Fruit fly (Drosophila melanogaster) whole organism, embryonic: Measurements from ENCODE around the gene Tis11.
A peak's percentile ranks its signal among the peaks of the same experiment; 100 is the strongest.

Experiments
- Antp ChIP-seq: fragments of 200-800 bp; sonication (Bioruptor generic); optimal IDR thresholded peaks from 3 replicates; lab custom pipeline; 2016; ENCODE audit warnings: missing biosample characterization, missing genetic modification characterization
- Atf-2 ChIP-seq: fragments of 200-800 bp; sonication (Bioruptor generic); optimal IDR thresholded peaks from 2 replicates; lab custom pipeline; 2016; ENCODE audit warnings: missing biosample characterization, missing genetic modification characterization
- CG10267 ChIP-seq: fragments of 200-800 bp; sonication (Bioruptor generic); optimal IDR thresholded peaks from 2 replicates; lab custom pipeline; 2018; ENCODE audit warnings: missing biosample characterization, mild to moderate bottlenecking, missing genetic modification characterization, moderate library complexity
- CG10462 ChIP-seq: fragments of 200-800 bp; sonication (Bioruptor generic); optimal IDR thresholded peaks from 2 replicates; lab custom pipeline; 2016; ENCODE audit warnings: missing biosample characterization, missing genetic modification characterization
- CG12104 ChIP-seq: fragments of 200-800 bp; sonication (Bioruptor generic); optimal IDR thresholded peaks from 3 replicates; lab custom pipeline; 2016; ENCODE audit warnings: missing biosample characterization, missing genetic modification characterization
- CG13775 ChIP-seq: fragments of 200-800 bp; sonication (Bioruptor generic); optimal IDR thresholded peaks from 3 replicates; lab custom pipeline; 2017; ENCODE audit warnings: missing biosample characterization, mild to moderate bottlenecking, missing genetic modification characterization
- CG13894 ChIP-seq: fragments of 200-800 bp; sonication (Bioruptor generic); optimal IDR thresholded peaks from 3 replicates; lab custom pipeline; 2018; ENCODE audit warnings: missing biosample characterization, mild to moderate bottlenecking, missing genetic modification characterization, moderate library complexity
- CG15269 ChIP-seq: fragments of 200-800 bp; sonication (Bioruptor generic); optimal IDR thresholded peaks from 2 replicates; lab custom pipeline; 2018; ENCODE audit warnings: missing biosample characterization, mild to moderate bottlenecking, missing genetic modification characterization, moderate library complexity
- CG1529 ChIP-seq: fragments of 200-800 bp; sonication (Bioruptor generic); optimal IDR thresholded peaks from 3 replicates; lab custom pipeline; 2018; ENCODE audit warnings: missing biosample characterization, missing genetic modification characterization
- CG16779 ChIP-seq: fragments of 200-800 bp; sonication (Bioruptor generic); IDR thresholded peaks from 2 replicates; pipeline ENCODE4 v1.3.6; 2022; ENCODE audit warnings: missing biosample characterization, missing genetic modification characterization
- CG17568 ChIP-seq: fragments of 200-800 bp; sonication (Bioruptor generic); optimal IDR thresholded peaks from 2 replicates; lab custom pipeline; 2018; ENCODE audit warnings: missing biosample characterization, mild to moderate bottlenecking, missing genetic modification characterization, moderate library complexity
- CG2202 ChIP-seq: fragments of 200-800 bp; sonication (Bioruptor generic); optimal IDR thresholded peaks from 2 replicates; lab custom pipeline; 2018; ENCODE audit warnings: missing biosample characterization, mild to moderate bottlenecking, missing genetic modification characterization
- CG2678 ChIP-seq: fragments of 200-800 bp; sonication (Bioruptor generic); optimal IDR thresholded peaks from 3 replicates; lab custom pipeline; 2019; ENCODE audit warnings: missing biosample characterization, mild to moderate bottlenecking, missing genetic modification characterization, moderate library complexity
- CG2889 ChIP-seq: fragments of 200-800 bp; sonication (Bioruptor generic); IDR thresholded peaks from 3 replicates; pipeline ENCODE4 v1.3.6; 2022; ENCODE audit warnings: missing biosample characterization, missing genetic modification characterization
- CG30431 ChIP-seq: fragments of 200-800 bp; sonication (Bioruptor generic); optimal IDR thresholded peaks from 2 replicates; lab custom pipeline; 2017; ENCODE audit warnings: missing biosample characterization, missing genetic modification characterization
- CG31224 ChIP-seq: fragments of 200-800 bp; sonication (Bioruptor generic); IDR thresholded peaks from 2 replicates; pipeline ENCODE4 v1.3.6; 2022; ENCODE audit warnings: missing biosample characterization, missing genetic modification characterization
- CG33557 ChIP-seq: fragments of 200-800 bp; sonication (Bioruptor generic); optimal IDR thresholded peaks from 2 replicates; lab custom pipeline; 2019; ENCODE audit warnings: missing biosample characterization, mild to moderate bottlenecking, missing genetic modification characterization, moderate library complexity
- CG34422 ChIP-seq: fragments of 200-800 bp; sonication (Bioruptor generic); IDR thresholded peaks from 3 replicates; pipeline ENCODE4 v1.3.6; 2022; ENCODE audit warnings: missing biosample characterization, missing genetic modification characterization
- CG3838 ChIP-seq: fragments of 200-800 bp; sonication (Bioruptor generic); optimal IDR thresholded peaks from 3 replicates; lab custom pipeline; 2016; ENCODE audit warnings: missing biosample characterization, missing genetic modification characterization
- CG6689 ChIP-seq: fragments of 200-800 bp; sonication (Bioruptor generic); IDR thresholded peaks from 2 replicates; pipeline ENCODE4 v1.3.6; 2022; ENCODE audit warnings: missing biosample characterization, missing genetic modification characterization
- CG8765 ChIP-seq: fragments of 200-800 bp; sonication (Bioruptor generic); IDR thresholded peaks from 2 replicates; pipeline ENCODE4 v1.3.6; 2022; ENCODE audit warnings: missing biosample characterization, missing genetic modification characterization
- CHES-1-like ChIP-seq: fragments of 200-800 bp; sonication (Bioruptor generic); optimal IDR thresholded peaks from 2 replicates; lab custom pipeline; 2016; ENCODE audit warnings: missing biosample characterization, missing genetic modification characterization
- D19B ChIP-seq: fragments of 200-800 bp; sonication (Bioruptor generic); optimal IDR thresholded peaks from 2 replicates; lab custom pipeline; 2017; ENCODE audit warnings: missing biosample characterization, mild to moderate bottlenecking, missing genetic modification characterization
- GATAe ChIP-seq: fragments of 200-800 bp; sonication (Bioruptor generic); conservative IDR thresholded peaks from 2 replicates; pipeline ENCODE4 v1.3.6; 2022; ENCODE audit warnings: missing biosample characterization, missing genetic modification characterization
- Hmr ChIP-seq: fragments of 200-800 bp; sonication (Bioruptor generic); optimal IDR thresholded peaks from 3 replicates; lab custom pipeline; 2017; ENCODE audit warnings: mild to moderate bottlenecking, missing biosample characterization, missing genetic modification reagents, missing genetic modification characterization
- Lpt ChIP-seq: fragments of >200 bp; optimal IDR thresholded peaks from 2 replicates; lab custom pipeline; 2018; ENCODE audit warnings: missing biosample characterization, missing genetic modification characterization
- NC2α ChIP-seq: fragments of 200-800 bp; sonication (Bioruptor generic); optimal IDR thresholded peaks from 2 replicates; lab custom pipeline; 2016; ENCODE audit warnings: missing biosample characterization, missing genetic modification characterization
- NfI ChIP-seq: fragments of 200-800 bp; sonication (Bioruptor generic); optimal IDR thresholded peaks from 3 replicates; lab custom pipeline; 2018; ENCODE audit warnings: missing biosample characterization, mild to moderate bottlenecking, missing genetic modification characterization, moderate library complexity
- Sin3A ChIP-seq: fragments of >200 bp; optimal IDR thresholded peaks from 2 replicates; lab custom pipeline; 2018
- Sox100B ChIP-seq: fragments of 200-800 bp; sonication (Bioruptor generic); optimal IDR thresholded peaks from 3 replicates; lab custom pipeline; 2018; ENCODE audit warnings: missing biosample characterization, mild to moderate bottlenecking, missing genetic modification characterization
- Usf ChIP-seq: fragments of 200-800 bp; sonication (Bioruptor generic); optimal IDR thresholded peaks from 2 replicates; lab custom pipeline; 2017; ENCODE audit warnings: missing genotype, missing biosample characterization, missing genetic modification characterization
- YL-1 ChIP-seq: fragments of 200-800 bp; sonication (Bioruptor generic); optimal IDR thresholded peaks from 3 replicates; lab custom pipeline; 2017; ENCODE audit warnings: missing biosample characterization, mild to moderate bottlenecking, missing genetic modification characterization
- ac ChIP-seq: fragments of 200-800 bp; sonication (Bioruptor generic); optimal IDR thresholded peaks from 3 replicates; lab custom pipeline; 2017; ENCODE audit warnings: missing biosample characterization, mild to moderate bottlenecking, missing genetic modification characterization
- az2 ChIP-seq: fragments of 200-800 bp; sonication (Bioruptor generic); optimal IDR thresholded peaks from 3 replicates; lab custom pipeline; 2016; ENCODE audit warnings: missing biosample characterization, missing genetic modification characterization
- br ChIP-seq: fragments of >200 bp; optimal IDR thresholded peaks from 2 replicates; lab custom pipeline; 2017
- cad ChIP-seq: fragments of >200 bp; optimal IDR thresholded peaks from 2 replicates; lab custom pipeline; 2017; ENCODE audit warnings: missing biosample characterization, missing genetic modification characterization
- cg ChIP-seq: fragments of 200-800 bp; sonication (Bioruptor generic); optimal IDR thresholded peaks from 3 replicates; lab custom pipeline; 2019; ENCODE audit warnings: missing biosample characterization, mild to moderate bottlenecking, missing genetic modification characterization, moderate library complexity
- croc ChIP-seq: fragments of 200-800 bp; sonication (Bioruptor generic); conservative IDR thresholded peaks from 3 replicates; pipeline ENCODE4 v1.3.6; 2022; ENCODE audit warnings: missing biosample characterization, missing genetic modification characterization
- dmrt99B ChIP-seq: fragments of 200-800 bp; sonication (Bioruptor generic); optimal IDR thresholded peaks from 2 replicates; lab custom pipeline; 2018; ENCODE audit warnings: missing biosample characterization, mild to moderate bottlenecking, missing genetic modification characterization, moderate library complexity
- dpn ChIP-seq, 2 experiments: fragments of 200-800 bp; sonication (Bioruptor generic); optimal IDR thresholded peaks; 3 replicates each; lab custom pipeline; 2016; ENCODE audit warnings: missing biosample characterization in 2 of 2, missing genetic modification characterization in 2 of 2
- ftz-f1 ChIP-seq: fragments of 200-800 bp; sonication (Bioruptor generic); optimal IDR thresholded peaks from 2 replicates; lab custom pipeline; 2016; ENCODE audit warnings: missing biosample characterization, missing genetic modification characterization
- gfzf ChIP-seq: fragments of 200-800 bp; sonication (Bioruptor generic); optimal IDR thresholded peaks from 2 replicates; lab custom pipeline; 2016; ENCODE audit warnings: missing biosample characterization, mild to moderate bottlenecking, missing genetic modification characterization, moderate library complexity
- hth ChIP-seq: fragments of >200 bp; optimal IDR thresholded peaks from 2 replicates; lab custom pipeline; 2017; ENCODE audit warnings: inconsistent platforms
- kni ChIP-seq: fragments of 200-800 bp; sonication (Bioruptor generic); optimal IDR thresholded peaks from 3 replicates; lab custom pipeline; 2017; ENCODE audit warnings: mild to moderate bottlenecking, missing biosample characterization, missing genetic modification reagents, missing genetic modification characterization
- lab ChIP-seq: fragments of 200-800 bp; sonication (Bioruptor generic); optimal IDR thresholded peaks from 3 replicates; lab custom pipeline; 2017; ENCODE audit warnings: missing biosample characterization, missing genetic modification characterization, mild to moderate bottlenecking, moderate library complexity, missing genetic modification reagents
- mld ChIP-seq: fragments of 200-800 bp; sonication (Bioruptor generic); IDR thresholded peaks from 3 replicates; pipeline ENCODE4 v1.3.6; 2022; ENCODE audit warnings: missing biosample characterization, missing genetic modification characterization; ENCODE audit not compliant: partially characterized antibody
- nmo ChIP-seq: fragments of 200-800 bp; sonication (Bioruptor generic); optimal IDR thresholded peaks from 2 replicates; lab custom pipeline; 2018; ENCODE audit warnings: missing biosample characterization, mild to moderate bottlenecking, missing genetic modification characterization, moderate library complexity
- prd ChIP-seq, 3 experiments: fragments of >200 bp in 2 of 3; fragments of 200-800 bp in 1 of 3; sonication (Bioruptor generic) in 1 of 3; optimal IDR thresholded peaks in 2 of 3; IDR thresholded peaks in 1 of 3; 2 replicates in 2 of 3; 3 replicates in 1 of 3; pipeline versions ENCODE4 v1.3.6 to Lab custom; 2017 to 2022; ENCODE audit warnings: missing biosample characterization in 1 of 3, missing genetic modification characterization in 1 of 3
- rib ChIP-seq: fragments of 200-800 bp; sonication (Bioruptor generic); IDR thresholded peaks from 2 replicates; pipeline ENCODE4 v1.3.6; 2022; ENCODE audit warnings: missing biosample characterization, missing genetic modification characterization
- sens ChIP-seq: fragments of 200-800 bp; sonication (Bioruptor generic); peaks from one replicate; lab custom pipeline; 2016; ENCODE audit warnings: missing biosample characterization, missing genetic modification characterization
- tio ChIP-seq: fragments of 200-800 bp; sonication (Bioruptor generic); optimal IDR thresholded peaks from 2 replicates; lab custom pipeline; 2017; ENCODE audit warnings: missing biosample characterization, missing genetic modification characterization, inconsistent platforms
- trh ChIP-seq: fragments of 200-800 bp; sonication (Bioruptor generic); optimal IDR thresholded peaks from 2 replicates; lab custom pipeline; 2016; ENCODE audit warnings: missing biosample characterization, missing genetic modification characterization

The Tis11 gene

DNA sequence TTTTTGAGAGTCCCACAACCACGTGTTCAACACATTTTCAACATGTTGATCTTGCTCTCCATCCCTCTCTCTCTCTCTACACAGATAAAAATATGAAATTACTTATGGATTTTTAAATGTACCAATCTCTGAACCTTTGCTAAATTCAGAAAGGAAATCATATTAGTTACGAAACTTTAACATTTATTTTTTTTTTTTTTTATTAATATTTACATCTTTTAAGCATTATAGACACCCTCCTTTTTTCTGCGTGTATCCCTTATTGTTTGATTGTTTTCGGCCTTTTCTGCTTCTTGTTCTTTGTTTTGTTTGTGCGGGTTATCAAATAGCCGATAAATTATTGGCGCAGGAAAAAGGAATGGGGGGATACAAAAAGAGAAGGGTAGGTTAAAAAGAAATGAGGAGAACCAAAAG is 7.3 kb downstream of the Tis11 start (continued):
- TF ChIP-seq D19B (GFP tag; lab: Kevin White, UChicago) (peak; percentile 81), CG15269 (tag; lab: Kevin White, UChicago) (peak; percentile 98), Lpt (GFP tag; lab: Kevin White, UChicago) (no peak), tio (peak; percentile 91), mld (no peak), CG13894 (tag; lab: Kevin White, UChicago) (peak; percentile 96), CHES-1-like (GFP tag; lab: Kevin White, UChicago) (peak; percentile 81), Sin3A (lab: Kevin White, UChicago) (no peak), ac (GFP tag; lab: Kevin White, UChicago) (peak; percentile 93), ftz-f1 (GFP tag; lab: Kevin White, UChicago) (no peak), Hmr (peak; percentile 95), CG10462 (GFP tag; lab: Kevin White, UChicago) (peak; percentile 89), CG33557 (GFP tag; lab: Kevin White, UChicago) (peak; percentile 99), br (no peak), CG2202 (peak; percentile 96), CG3838 (GFP tag; lab: Kevin White, UChicago) (peak; percentile 90), CG31224 (peak; percentile 92), hth (lab: Kevin White, UChicago) (no peak), GATAe (GFP tag; lab: Robert Waterston, UW) (peak; percentile 96), az2 (GFP tag; lab: Kevin White, UChicago) (peak; percentile 93), nmo (GFP tag; lab: Kevin White, UChicago) (peak; percentile 97), cg (GFP tag; lab: Kevin White, UChicago) (no peak), CG1529 (GFP tag; lab: Kevin White, UChicago) (peak; percentile 90), Sox100B (peak; percentile 94), dpn (GFP tag; optimal IDR thresholded peaks at IDR 0.05; lab: Kevin White, UChicago) (peak; percentile 85 to 95), CG13775 (GFP tag; lab: Kevin White, UChicago) (peak; percentile 95), CG10267 (tag; lab: Kevin White, UChicago) (peak; percentile 96), lab (peak; percentile 96), NC2α (GFP tag; lab: Kevin White, UChicago) (peak; percentile 60), CG34422 (GFP tag; lab: Robert Waterston, UW) (peak; percentile 97), NfI (GFP tag; lab: Kevin White, UChicago) (peak; percentile 94), cad (GFP tag; lab: Kevin White, UChicago) (no peak), CG2678 (peak; percentile 98), Antp (GFP tag; lab: Kevin White, UChicago) (peak; percentile 67), Atf-2 (GFP tag; lab: Kevin White, UChicago) (peak; percentile 74), CG30431 (GFP tag; lab: Kevin White, UChicago) (peak; percentile 86), CG6689 (GFP tag; lab: Robert Waterston, UW) (peak; percentile 96), CG2889 (GFP tag; lab: Robert Waterston, UW) (peak; percentile 89), CG12104 (peak; percentile 97), CG8765 (peak; percentile 96), dmrt99B (tag; lab: Kevin White, UChicago) (peak; percentile 96), croc (peak; percentile 95), YL-1 (GFP tag; lab: Kevin White, UChicago) (peak; percentile 73), trh (peak; percentile 91), sens (peak; percentile 97), prd (optimal IDR thresholded peaks at IDR 0.05; lab: Kevin White, UChicago) (no peak), prd (GFP tag; IDR thresholded peaks at IDR 0.05; lab: Robert Waterston, UW) (peak; percentile 97), Usf (GFP tag; lab: Kevin White, UChicago) (peak; percentile 90), CG16779 (peak; percentile 66; the same call in 1 of the 2 replicates), CG17568 (peak; percentile 89), rib (GFP tag; lab: Robert Waterston, UW) (peak; percentile 96), kni (peak; percentile 79), gfzf (GFP tag; lab: Kevin White, UChicago) (no peak)
